Fruit fly (Drosophila melanogaster) whole organism, prepupa: ENCODE data around the gene Taf9.

Experiments used
- CG16779 ChIP-seq: fragments of 200-800 bp; sonication (Bioruptor generic); optimal IDR thresholded peaks from 3 replicates; lab custom pipeline; 2017; ENCODE audit warnings: missing biosample characterization, mild to moderate bottlenecking, missing genetic modification characterization
- CG6792 ChIP-seq: fragments of 200-800 bp; sonication (Bioruptor generic); optimal IDR thresholded peaks from 3 replicates; lab custom pipeline; 2016; ENCODE audit warnings: missing biosample characterization, missing genetic modification characterization
- Gug ChIP-seq: fragments of 200-800 bp; sonication (Bioruptor generic); IDR thresholded peaks from 2 replicates; pipeline ENCODE4 v1.3.6; 2022; ENCODE audit warnings: missing biosample characterization, missing genetic modification characterization
- OdsH ChIP-seq: fragments of 200-800 bp; sonication (Bioruptor generic); optimal IDR thresholded peaks from 3 replicates; lab custom pipeline; 2016; ENCODE audit warnings: missing biosample characterization, missing genetic modification characterization
- acj6 ChIP-seq: fragments of 200-800 bp; sonication (Bioruptor generic); optimal IDR thresholded peaks from 3 replicates; lab custom pipeline; 2016; ENCODE audit warnings: missing biosample characterization, missing genetic modification characterization
- cyc ChIP-seq: fragments of 200-800 bp; sonication (Bioruptor generic); optimal IDR thresholded peaks from 3 replicates; lab custom pipeline; 2016; ENCODE audit warnings: missing biosample characterization, missing genetic modification characterization
- salr ChIP-seq, 2 experiments: fragments of 200-800 bp; sonication (Bioruptor generic); optimal IDR thresholded peaks; 3 replicates each; lab custom pipeline; 2016 to 2018; ENCODE audit warnings: missing biosample characterization in 2 of 2, missing genetic modification characterization in 2 of 2, mild to moderate bottlenecking in 1 of 2
- vri ChIP-seq: fragments of 200-800 bp; sonication (Bioruptor generic); optimal IDR thresholded peaks from 3 replicates; lab custom pipeline; 2016; ENCODE audit warnings: missing biosample characterization, mild to moderate bottlenecking, missing genetic modification characterization

dm6 chrX:17820252-17820651 lies 21.7 kb upstream of the Taf9 start:
- TF ChIP-seq cyc (GFP tag; lab: Kevin White, UChicago) (peak; percentile 25), CG16779 (tag; lab: Kevin White, UChicago) (no peak), vri (GFP tag; lab: Kevin White, UChicago) (no peak), Gug (GFP tag; lab: Robert Waterston, UW) (no peak), salr (GFP tag; optimal IDR thresholded peaks at IDR 0.05; lab: Kevin White, UChicago) (no peak), acj6 (GFP tag; lab: Kevin White, UChicago) (no peak), CG6792 (GFP tag; lab: Kevin White, UChicago) (no peak), OdsH (no peak)
